Worm (Caenorhabditis elegans): Measurements from ENCODE around the gene Y62H9A.14.

Gene Y62H9A.14

ce11 chrX:11899031-11899430, 22.0 kb upstream of the Y62H9A.14 start:
- TF ChIP-seq med-1 (GFP tag; optimal IDR thresholded peaks at IDR 0.05; ENCODE audit: insufficient read depth) (no peak), ztf-23 (GFP tag; IDR thresholded peaks at IDR 0.05) (no peak), klf-2 (GFP tag; conservative IDR thresholded peaks at IDR 0.05) (no peak), T22C8.4 (GFP tag; IDR thresholded peaks at IDR 0.05) (no peak; the same call in none of the 2 replicates), tab-1 (GFP tag; IDR thresholded peaks at IDR 0.05) (no peak), flt-1 (GFP tag; IDR thresholded peaks at IDR 0.05) (no peak)

- TF ChIP-seq ref-1 (GFP tag; conservative IDR thresholded peaks at IDR 0.05) (no peak), T22C8.4 (GFP tag; IDR thresholded peaks at IDR 0.05) (no peak), flt-1 (GFP tag; IDR thresholded peaks at IDR 0.05) (no peak), tab-1 (GFP tag; IDR thresholded peaks at IDR 0.05) (no peak), klf-2 (GFP tag; conservative IDR thresholded peaks at IDR 0.05) (no peak), cog-1 (tag; optimal IDR thresholded peaks at IDR 0.05) (no peak), ztf-29 (GFP tag; IDR thresholded peaks at IDR 0.05) (no peak), med-1 (GFP tag; optimal IDR thresholded peaks at IDR 0.05; ENCODE audit: insufficient read depth) (no peak), ztf-23 (GFP tag; IDR thresholded peaks at IDR 0.05) (no peak)
Measured at ce11 chrX:11902661-11903060, 18.4 kb upstream of the Y62H9A.14 start, which contains the start of gene Y62H9A.10. Gene Y62H9A.10 (minus strand): TSS chrX:11902761.

ce11 chrX:11906626-11907025, 14.4 kb upstream of the Y62H9A.14 start:
- no peak for TF ChIP-seq ztf-23 (GFP tag; IDR thresholded peaks at IDR 0.05)
- no peak for TF ChIP-seq ztf-29 (GFP tag; IDR thresholded peaks at IDR 0.05)
- TF ChIP-seq T22C8.4 (GFP tag; IDR thresholded peaks at IDR 0.05): no peak
- no peak for TF ChIP-seq ref-1 (GFP tag; conservative IDR thresholded peaks at IDR 0.05)
- TF ChIP-seq med-1 (GFP tag; optimal IDR thresholded peaks at IDR 0.05; ENCODE audit: insufficient read depth): no peak

- TF ChIP-seq tab-1 (GFP tag; IDR thresholded peaks at IDR 0.05): no peak
Measured at ce11 chrX:11907263-11907662, 13.8 kb upstream of the Y62H9A.14 start, which contains the start of gene Y62H9A.11. Gene Y62H9A.11 (minus strand): TSS chrX:11907363.

- TF ChIP-seq med-1 (GFP tag; optimal IDR thresholded peaks at IDR 0.05; ENCODE audit: insufficient read depth) (no peak), ztf-23 (GFP tag; IDR thresholded peaks at IDR 0.05) (no peak), klf-2 (GFP tag; conservative IDR thresholded peaks at IDR 0.05) (no peak), cog-1 (tag; optimal IDR thresholded peaks at IDR 0.05) (no peak), flt-1 (GFP tag; IDR thresholded peaks at IDR 0.05) (no peak), T22C8.4 (GFP tag; IDR thresholded peaks at IDR 0.05) (no peak), tab-1 (GFP tag; IDR thresholded peaks at IDR 0.05) (no peak), ztf-29 (GFP tag; IDR thresholded peaks at IDR 0.05) (no peak), ref-1 (GFP tag; conservative IDR thresholded peaks at IDR 0.05) (no peak)
Measured at ce11 chrX:11908226-11908625, 12.8 kb upstream of the Y62H9A.14 start.

ce11 chrX:11909168-11909567, 11.9 kb upstream of the Y62H9A.14 start:
- TF ChIP-seq tab-1 (GFP tag; IDR thresholded peaks at IDR 0.05): no peak
- TF ChIP-seq T22C8.4 (GFP tag; IDR thresholded peaks at IDR 0.05): no peak
- no peak for TF ChIP-seq ztf-23 (GFP tag; IDR thresholded peaks at IDR 0.05)
- TF ChIP-seq cog-1 (tag; optimal IDR thresholded peaks at IDR 0.05): no peak
- TF ChIP-seq flt-1 (GFP tag; IDR thresholded peaks at IDR 0.05): no peak
- no peak for TF ChIP-seq ztf-29 (GFP tag; IDR thresholded peaks at IDR 0.05)
- no peak for TF ChIP-seq ref-1 (GFP tag; conservative IDR thresholded peaks at IDR 0.05)
- TF ChIP-seq med-1 (GFP tag; optimal IDR thresholded peaks at IDR 0.05; ENCODE audit: insufficient read depth): no peak

ce11 chrX:11910046-11910445, 11.0 kb upstream of the Y62H9A.14 start, which contains the start of gene Y62H9A.15:
Gene Y62H9A.15 (minus strand): TSS chrX:11910145.
- no peak for TF ChIP-seq tab-1 (GFP tag; IDR thresholded peaks at IDR 0.05)
- no peak for TF ChIP-seq cog-1 (tag; optimal IDR thresholded peaks at IDR 0.05)
- TF ChIP-seq T22C8.4 (GFP tag; IDR thresholded peaks at IDR 0.05): no peak
- no peak for TF ChIP-seq ztf-23 (GFP tag; IDR thresholded peaks at IDR 0.05)
- no peak for TF ChIP-seq med-1 (GFP tag; optimal IDR thresholded peaks at IDR 0.05; ENCODE audit: insufficient read depth)
- no peak for TF ChIP-seq flt-1 (GFP tag; IDR thresholded peaks at IDR 0.05)
- no peak for TF ChIP-seq klf-2 (GFP tag; conservative IDR thresholded peaks at IDR 0.05)
- TF ChIP-seq ref-1 (GFP tag; conservative IDR thresholded peaks at IDR 0.05): no peak
- TF ChIP-seq ztf-29 (GFP tag; IDR thresholded peaks at IDR 0.05): no peak

ce11 chrX:11913824-11914223, 7.2 kb upstream of the Y62H9A.14 start, which contains the start of gene Y62H9A.12:
Gene Y62H9A.12 (plus strand): TSS chrX:11914124.
- TF ChIP-seq tab-1 (GFP tag; IDR thresholded peaks at IDR 0.05) (no peak), ztf-29 (GFP tag; IDR thresholded peaks at IDR 0.05) (no peak), T22C8.4 (GFP tag; IDR thresholded peaks at IDR 0.05) (no peak), flt-1 (GFP tag; IDR thresholded peaks at IDR 0.05) (no peak), ref-1 (GFP tag; conservative IDR thresholded peaks at IDR 0.05) (no peak), cog-1 (tag; optimal IDR thresholded peaks at IDR 0.05) (no peak), ztf-23 (GFP tag; IDR thresholded peaks at IDR 0.05) (no peak), klf-2 (GFP tag; conservative IDR thresholded peaks at IDR 0.05) (no peak), med-1 (GFP tag; optimal IDR thresholded peaks at IDR 0.05; ENCODE audit: insufficient read depth) (no peak)

- TF ChIP-seq tab-1 (GFP tag; IDR thresholded peaks at IDR 0.05) (no peak), ref-1 (GFP tag; conservative IDR thresholded peaks at IDR 0.05) (no peak), T22C8.4 (GFP tag; IDR thresholded peaks at IDR 0.05) (no peak), flt-1 (GFP tag; IDR thresholded peaks at IDR 0.05) (no peak), ztf-29 (GFP tag; IDR thresholded peaks at IDR 0.05) (no peak)
Measured at ce11 chrX:11916705-11917104, 4.3 kb upstream of the Y62H9A.14 start, which contains the start of gene Y62H9A.13. Gene Y62H9A.13 (plus strand): TSS chrX:11917005.

ce11 chrX:11917994-11918393, 3.0 kb upstream of the Y62H9A.14 start, which contains the start of gene Y62H9A.16:
Gene Y62H9A.16 (plus strand): TSS chrX:11918294.
- TF ChIP-seq T22C8.4 (GFP tag; IDR thresholded peaks at IDR 0.05) (no peak), ref-1 (GFP tag; conservative IDR thresholded peaks at IDR 0.05) (no peak), flt-1 (GFP tag; IDR thresholded peaks at IDR 0.05) (no peak), ztf-23 (GFP tag; IDR thresholded peaks at IDR 0.05) (no peak), med-1 (GFP tag; optimal IDR thresholded peaks at IDR 0.05; ENCODE audit: insufficient read depth) (no peak), tab-1 (GFP tag; IDR thresholded peaks at IDR 0.05) (no peak), ztf-29 (GFP tag; IDR thresholded peaks at IDR 0.05) (no peak), cog-1 (tag; optimal IDR thresholded peaks at IDR 0.05) (no peak), klf-2 (GFP tag; conservative IDR thresholded peaks at IDR 0.05) (no peak)

Data from whole organism, midembryonic.